Worm (Caenorhabditis elegans) whole organism, young adult: Measurements from ENCODE around the gene C54G10.1.

Experiments used
- D2030.7 ChIP-seq: fragments of 200-800 bp; sonication (Bioruptor generic); IDR thresholded peaks from 2 replicates; pipeline ENCODE4 v1.3.6; 2022; ENCODE audit warnings: missing genetic modification reagents, missing genetic modification characterization, missing compliant biosample characterization
- F23B12.7 ChIP-seq: sonication (generic microtip); optimal IDR thresholded peaks from 2 replicates; lab custom pipeline; 2017; ENCODE audit warnings: missing genetic modification characterization, mild to moderate bottlenecking, missing compliant biosample characterization, antibody characterized with exemption, moderate library complexity; ENCODE audit not compliant: insufficient read depth
- F37B4.10 ChIP-seq: fragments of 200-800 bp; sonication (Bioruptor generic); IDR thresholded peaks from 2 replicates; pipeline ENCODE4 v1.3.6; 2022; ENCODE audit warnings: missing genetic modification characterization, missing compliant biosample characterization
- F52B5.7 ChIP-seq: sonication (generic microtip); optimal IDR thresholded peaks from 2 replicates; lab custom pipeline; 2016; ENCODE audit warnings: mild to moderate bottlenecking, missing genetic modification characterization, missing compliant biosample characterization
- F57A8.1 ChIP-seq: fragments of 200-800 bp; sonication (Bioruptor generic); optimal IDR thresholded peaks from 2 replicates; lab custom pipeline; 2018; ENCODE audit warnings: mild to moderate bottlenecking, missing genetic modification characterization, moderate library complexity, missing compliant biosample characterization
- F57C9.4 ChIP-seq: sonication (generic microtip); optimal IDR thresholded peaks from 2 replicates; lab custom pipeline; 2017; ENCODE audit warnings: mild to moderate bottlenecking, missing genetic modification characterization, missing compliant biosample characterization
- K11D2.4 ChIP-seq: fragments of 200-800 bp; sonication (Bioruptor generic); IDR thresholded peaks from 2 replicates; pipeline ENCODE4 v1.3.6; 2022; ENCODE audit warnings: missing genetic modification reagents, missing genetic modification characterization, missing compliant biosample characterization
- K12H6.12 ChIP-seq: fragments of 200-800 bp; sonication (Bioruptor generic); optimal IDR thresholded peaks from 2 replicates; lab custom pipeline; 2018; ENCODE audit warnings: mild to moderate bottlenecking, missing genetic modification characterization, missing compliant biosample characterization
- T07F8.4 ChIP-seq: sonication (generic microtip); optimal IDR thresholded peaks from 2 replicates; lab custom pipeline; 2016; ENCODE audit warnings: mild to moderate bottlenecking, missing genetic modification characterization, moderate library complexity, missing compliant biosample characterization
- Y53G8AR.9 ChIP-seq: fragments of 200-800 bp; sonication (Bioruptor generic); conservative IDR thresholded peaks from 2 replicates; pipeline ENCODE4 v1.3.6; 2022; ENCODE audit warnings: missing genetic modification reagents, missing genetic modification characterization, missing compliant biosample characterization
- bed-1 ChIP-seq: fragments of 200-800 bp; sonication (Bioruptor generic); IDR thresholded peaks from 2 replicates; pipeline ENCODE4 v1.3.6; 2022; ENCODE audit warnings: missing genetic modification reagents, missing genetic modification characterization, missing compliant biosample characterization
- bed-2 ChIP-seq: fragments of 200-800 bp; sonication (Bioruptor generic); IDR thresholded peaks from 2 replicates; pipeline ENCODE4 v1.3.6; 2022; ENCODE audit warnings: missing genetic modification reagents, missing genetic modification characterization, missing compliant biosample characterization
- cebp-1 ChIP-seq, 2 experiments: fragments of 200-800 bp in 1 of 2; sonication (Bioruptor generic) in 1 of 2; sonication (generic microtip) in 1 of 2; IDR thresholded peaks in 1 of 2; optimal IDR thresholded peaks in 1 of 2; 2 replicates each; pipeline versions ENCODE4 v1.3.6 to Lab custom; 2017 to 2022; ENCODE audit warnings: missing compliant biosample characterization in 2 of 2, missing genetic modification characterization in 2 of 2, mild to moderate bottlenecking in 1 of 2, missing genetic modification reagents in 1 of 2, moderate library complexity in 1 of 2
- cebp-2 ChIP-seq: fragments of 200-800 bp; sonication (Bioruptor generic); IDR thresholded peaks from 2 replicates; pipeline ENCODE4 v1.3.6; 2022; ENCODE audit warnings: missing genetic modification characterization, missing compliant biosample characterization
- ceh-27 ChIP-seq: fragments of 200-800 bp; sonication (Bioruptor generic); optimal IDR thresholded peaks from 2 replicates; lab custom pipeline; 2018; ENCODE audit warnings: mild to moderate bottlenecking, missing genetic modification characterization, moderate library complexity, missing compliant biosample characterization
- ceh-40 ChIP-seq: fragments of 200-800 bp; sonication (Bioruptor generic); IDR thresholded peaks from 2 replicates; pipeline ENCODE4 v1.3.6; 2022; ENCODE audit warnings: missing genetic modification characterization, missing compliant biosample characterization
- ceh-79 ChIP-seq: sonication (generic microtip); optimal IDR thresholded peaks from 2 replicates; lab custom pipeline; 2017; ENCODE audit warnings: mild to moderate bottlenecking, missing genetic modification characterization, missing compliant biosample characterization
- dox-1 ChIP-seq: fragments of 200-800 bp; sonication (Bioruptor generic); IDR thresholded peaks from 2 replicates; pipeline ENCODE4 v1.3.6; 2022; ENCODE audit warnings: missing genetic modification reagents, missing genetic modification characterization, missing compliant biosample characterization
- dpff-1 ChIP-seq: sonication (generic microtip); optimal IDR thresholded peaks from 2 replicates; lab custom pipeline; 2017; ENCODE audit warnings: mild to moderate bottlenecking, missing genetic modification characterization, missing compliant biosample characterization
- egl-18 ChIP-seq: fragments of 200-800 bp; sonication (Bioruptor generic); IDR thresholded peaks from 2 replicates; pipeline ENCODE4 v1.3.6; 2022; ENCODE audit warnings: missing genetic modification reagents, missing genetic modification characterization, missing compliant biosample characterization
- ekl-4 ChIP-seq: fragments of 200-800 bp; sonication (Bioruptor generic); IDR thresholded peaks from 2 replicates; pipeline ENCODE4 v1.3.6; 2022; ENCODE audit warnings: missing genetic modification reagents, missing genetic modification characterization, missing compliant biosample characterization
- ets-4 ChIP-seq: fragments of 200-800 bp; sonication (Bioruptor generic); optimal IDR thresholded peaks from 2 replicates; lab custom pipeline; 2018; ENCODE audit warnings: mild to moderate bottlenecking, missing genetic modification characterization, missing compliant biosample characterization
- him-1 ChIP-seq: sonication (generic microtip); optimal IDR thresholded peaks from 2 replicates; lab custom pipeline; 2016; ENCODE audit warnings: missing genotype, missing genetic modification reagents, missing genetic modification characterization, missing compliant biosample characterization
- hlh-12 ChIP-seq: sonication (generic microtip); optimal IDR thresholded peaks from 2 replicates; lab custom pipeline; 2016; ENCODE audit warnings: missing genetic modification characterization, missing compliant biosample characterization
- hmg-20 ChIP-seq: fragments of 200-800 bp; sonication (Bioruptor generic); IDR thresholded peaks from 2 replicates; pipeline ENCODE4 v1.3.6; 2022; ENCODE audit warnings: missing genetic modification reagents, missing genetic modification characterization, missing compliant biosample characterization
- hrde-1 ChIP-seq: sonication (generic microtip); optimal IDR thresholded peaks from 2 replicates; lab custom pipeline; 2016; ENCODE audit warnings: missing genetic modification characterization, mild to moderate bottlenecking, missing compliant biosample characterization, moderate library complexity, missing genotype, missing genetic modification reagents, borderline replicate concordance
- let-607 ChIP-seq, 2 experiments: fragments of 200-800 bp in 1 of 2; sonication (Bioruptor generic) in 1 of 2; sonication (generic microtip) in 1 of 2; optimal IDR thresholded peaks; 2 replicates each; lab custom pipeline; 2016 to 2018; ENCODE audit warnings: mild to moderate bottlenecking in 2 of 2, missing compliant biosample characterization in 2 of 2, missing genetic modification characterization in 2 of 2, moderate library complexity in 2 of 2, missing genotype in 1 of 2
- lsl-1 ChIP-seq: fragments of 200-800 bp; sonication (Bioruptor generic); optimal IDR thresholded peaks from 2 replicates; lab custom pipeline; 2018; ENCODE audit warnings: mild to moderate bottlenecking, missing genetic modification characterization, moderate library complexity, missing compliant biosample characterization
- madf-10 ChIP-seq: sonication (generic microtip); optimal IDR thresholded peaks from 2 replicates; lab custom pipeline; 2016; ENCODE audit warnings: mild to moderate bottlenecking, missing genetic modification characterization, missing compliant biosample characterization
- madf-3 ChIP-seq: fragments of 200-800 bp; sonication (Bioruptor generic); IDR thresholded peaks from 2 replicates; pipeline ENCODE4 v1.3.6; 2022; ENCODE audit warnings: missing genetic modification reagents, missing genetic modification characterization, missing compliant biosample characterization
- madf-6 ChIP-seq: fragments of 200-800 bp; sonication (Bioruptor generic); IDR thresholded peaks from 2 replicates; pipeline ENCODE4 v1.3.6; 2022; ENCODE audit warnings: missing genetic modification reagents, missing genetic modification characterization, missing compliant biosample characterization
- mel-28 ChIP-seq: sonication (generic microtip); optimal IDR thresholded peaks from 2 replicates; lab custom pipeline; 2016; ENCODE audit warnings: borderline replicate concordance, mild to moderate bottlenecking, missing genetic modification characterization, missing compliant biosample characterization
- nfyb-1 ChIP-seq: fragments of 200-800 bp; sonication (Bioruptor generic); IDR thresholded peaks from 2 replicates; pipeline ENCODE4 v1.3.6; 2022; ENCODE audit warnings: missing genetic modification reagents, missing genetic modification characterization, missing compliant biosample characterization
- nhr-120 ChIP-seq: fragments of 200-800 bp; sonication (Bioruptor generic); IDR thresholded peaks from 2 replicates; pipeline ENCODE4 v1.3.6; 2022; ENCODE audit warnings: missing genetic modification characterization, missing compliant biosample characterization
- nhr-179 ChIP-seq: sonication (generic microtip); optimal IDR thresholded peaks from 2 replicates; lab custom pipeline; 2016; ENCODE audit warnings: mild to moderate bottlenecking, missing genetic modification characterization, missing compliant biosample characterization
- nhr-27 ChIP-seq: fragments of 200-800 bp; sonication (Bioruptor generic); optimal IDR thresholded peaks from 2 replicates; lab custom pipeline; 2018; ENCODE audit warnings: mild to moderate bottlenecking, missing genetic modification characterization, moderate library complexity, missing compliant biosample characterization
- nhr-80 ChIP-seq: sonication (generic microtip); optimal IDR thresholded peaks from 2 replicates; lab custom pipeline; 2016; ENCODE audit warnings: missing genetic modification characterization, missing compliant biosample characterization
- pbrm-1 ChIP-seq: fragments of 200-800 bp; sonication (Bioruptor generic); IDR thresholded peaks from 2 replicates; pipeline ENCODE4 v1.3.6; 2022; ENCODE audit warnings: missing genetic modification reagents, missing genetic modification characterization, missing compliant biosample characterization
- rcor-1 ChIP-seq: fragments of 200-800 bp; sonication (Bioruptor generic); IDR thresholded peaks from 2 replicates; pipeline ENCODE4 v1.3.6; 2022; ENCODE audit warnings: missing genetic modification reagents, missing genetic modification characterization, missing compliant biosample characterization
- snpc-1.3 ChIP-seq: sonication (generic microtip); optimal IDR thresholded peaks from 2 replicates; lab custom pipeline; 2017; ENCODE audit warnings: missing genetic modification characterization, mild to moderate bottlenecking, missing compliant biosample characterization, antibody characterized with exemption, moderate library complexity, missing genotype, missing genetic modification reagents; ENCODE audit not compliant: insufficient read depth
- unc-130 ChIP-seq: sonication (generic microtip); optimal IDR thresholded peaks from 2 replicates; lab custom pipeline; 2016; ENCODE audit warnings: missing genetic modification reagents, missing genetic modification characterization, missing compliant biosample characterization
- zfh-2 ChIP-seq: fragments of 200-800 bp; sonication (Bioruptor generic); conservative IDR thresholded peaks from 2 replicates; pipeline ENCODE4 v1.3.6; 2022; ENCODE audit warnings: missing genetic modification reagents, missing genetic modification characterization, missing compliant biosample characterization
- ztf-25 ChIP-seq: fragments of 200-800 bp; sonication (Bioruptor generic); IDR thresholded peaks from 2 replicates; pipeline ENCODE4 v1.3.6; 2022; ENCODE audit warnings: missing genetic modification reagents, missing genetic modification characterization, missing compliant biosample characterization
- ztf-6 ChIP-seq: fragments of 200-800 bp; sonication (Bioruptor generic); IDR thresholded peaks from 2 replicates; pipeline ENCODE4 v1.3.6; 2022; ENCODE audit warnings: missing genetic modification reagents, missing genetic modification characterization, missing compliant biosample characterization

C54G10.1 gene

DNA sequence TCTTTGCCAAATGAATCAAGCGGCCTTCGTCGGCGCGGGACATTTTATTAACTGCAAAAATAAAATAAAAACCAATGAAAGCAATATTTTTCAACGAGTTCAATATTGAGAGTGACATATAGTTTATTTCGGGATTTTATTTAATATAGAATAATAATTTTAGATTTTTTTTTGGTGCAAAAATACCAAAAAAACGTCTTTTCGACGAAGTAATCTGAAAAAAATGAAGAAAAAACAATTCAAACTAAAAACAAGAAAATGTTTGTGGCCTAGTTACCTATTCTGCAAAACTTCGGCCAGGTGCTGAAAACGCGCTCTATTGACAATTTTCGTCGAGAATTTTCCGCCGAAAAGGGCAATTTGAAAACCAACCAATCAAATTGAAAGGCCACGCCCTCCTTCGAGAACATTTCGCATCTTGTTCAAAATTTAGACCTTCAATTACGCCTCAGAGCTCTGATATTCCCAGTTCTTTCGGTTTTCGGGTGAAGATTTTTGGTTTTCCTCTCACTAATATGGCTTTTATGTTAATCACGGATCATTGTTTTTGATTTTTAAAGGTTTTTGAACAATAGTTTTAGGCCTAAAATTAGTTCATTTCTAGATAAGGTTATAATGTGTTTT lies 44.6 kb downstream of the C54G10.1 start, which contains the start of gene C47E8.4 (continued):
- TF ChIP-seq F23B12.7 (tag; lab: Kevin White, UChicago) (peak; percentile 60), D2030.7 (GFP tag; lab: Robert Waterston, UW) (peak; percentile 93), mel-28 (peak; percentile 65), unc-130 (peak; percentile 97), hlh-12 (no peak), ceh-79 (tag; lab: Kevin White, UChicago) (peak; percentile 87), dpff-1 (tag; lab: Kevin White, UChicago) (peak; percentile 46), madf-10 (peak; percentile 93), cebp-2 (GFP tag; lab: Robert Waterston, UW) (peak; percentile 91; the same call in 1 of the 2 replicates), hmg-20 (peak; percentile 91), bed-1 (GFP tag; lab: Robert Waterston, UW) (0 out of 2 replicates have a peak, but pooled peaks have one; percentile 43), nhr-120 (0 out of 2 replicates have a peak, but pooled peaks have one; percentile 79), madf-6 (peak; percentile 93), hrde-1 (tag; lab: Kevin White, UChicago) (peak; percentile 90), nhr-27 (tag; lab: Kevin White, UChicago) (peak; percentile 92), let-607 (tag; optimal IDR thresholded peaks at IDR 0.05; lab: Kevin White, UChicago) (peak; percentile 31 to 92), cebp-1 (GFP tag; IDR thresholded peaks at IDR 0.05; lab: Robert Waterston, UW) (peak; percentile 60; the same call in 1 of the 2 replicates), cebp-1 (tag; optimal IDR thresholded peaks at IDR 0.05; lab: Kevin White, UChicago) (peak; percentile 92), him-1 (tag; lab: Kevin White, UChicago) (peak; percentile 81), ekl-4 (GFP tag; lab: Robert Waterston, UW) (peak; percentile 98), snpc-1.3 (tag; lab: Kevin White, UChicago) (peak; percentile 89), pbrm-1 (GFP tag; lab: Robert Waterston, UW) (peak; percentile 96), bed-2 (GFP tag; lab: Robert Waterston, UW) (peak; percentile 95), F37B4.10 (0 out of 2 replicates have a peak, but pooled peaks have one; percentile 33), zfh-2 (GFP tag; lab: Robert Waterston, UW) (no peak), K11D2.4 (peak; percentile 94), nfyb-1 (GFP tag; lab: Robert Waterston, UW) (peak; percentile 100), F52B5.7 (tag; lab: Kevin White, UChicago) (peak; percentile 88), nhr-80 (tag; lab: Kevin White, UChicago) (peak; percentile 55), ztf-25 (GFP tag; lab: Robert Waterston, UW) (0 out of 2 replicates have a peak, but pooled peaks have one; percentile 80), F57C9.4 (tag; lab: Kevin White, UChicago) (peak; percentile 57), ets-4 (GFP tag; lab: Kevin White, UChicago) (no peak), egl-18 (peak; percentile 94)

ce11 chrV:14686231-14687105 lies 45.6 kb downstream of the C54G10.1 start:
- TF ChIP-seq T07F8.4 (no peak), F57A8.1 (peak; percentile 70), rcor-1 (peak; percentile 10; the same call in 1 of the 2 replicates), zfh-2 (GFP tag; lab: Robert Waterston, UW) (peak; percentile 63; the same call in 1 of the 2 replicates), unc-130 (no peak), madf-3 (GFP tag; lab: Robert Waterston, UW) (0 out of 2 replicates have a peak, but pooled peaks have one; percentile 0), dox-1 (GFP tag; lab: Robert Waterston, UW) (peak; percentile 67), ztf-6 (peak; percentile 44; the same call in 1 of the 2 replicates), K12H6.12 (no peak), madf-6 (peak; percentile 19; the same call in 1 of the 2 replicates), ceh-40 (GFP tag; lab: Robert Waterston, UW) (no peak), dpff-1 (tag; lab: Kevin White, UChicago) (no peak), Y53G8AR.9 (GFP tag; lab: Robert Waterston, UW) (0 out of 2 replicates have a peak, but pooled peaks have one; percentile 28), ceh-27 (GFP tag; lab: Kevin White, UChicago) (no peak), nhr-179 (tag; lab: Kevin White, UChicago) (no peak), lsl-1 (no peak)
